Worm (Caenorhabditis elegans): ENCODE results near the gene dct-12.

DNA sequence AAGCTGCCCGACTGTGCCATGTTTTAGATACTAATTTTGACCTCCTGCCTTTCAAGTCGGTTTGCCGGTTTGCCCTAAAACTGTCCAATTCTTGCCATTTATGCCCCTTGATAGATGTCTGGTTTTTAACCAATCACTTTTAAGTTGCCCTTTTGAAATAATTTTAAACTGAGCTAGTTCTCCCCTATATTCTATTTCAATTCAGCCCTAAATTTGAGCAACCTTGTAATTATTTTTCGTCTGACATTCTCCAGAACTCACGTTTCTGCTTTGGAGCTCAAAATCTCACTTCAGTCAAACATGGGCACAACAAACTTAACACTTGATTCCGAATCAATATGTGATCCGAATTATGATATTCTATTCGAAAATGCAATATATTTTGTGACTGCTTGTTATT, 41.1 kb upstream of the dct-12 start, which contains the start of gene srg-17:
- no peak for TF ChIP-seq ama-1 (optimal IDR thresholded peaks at IDR 0.05)
- no peak for TF ChIP-seq aly-1 (tag; optimal IDR thresholded peaks at IDR 0.05)
- TF ChIP-seq flt-1 (GFP tag; IDR thresholded peaks at IDR 0.05), result no peak
- TF ChIP-seq hnd-1 (tag; optimal IDR thresholded peaks at IDR 0.05), result no peak
- no peak for TF ChIP-seq tra-4 (tag; optimal IDR thresholded peaks at IDR 0.05)
- TF ChIP-seq hmg-4 (GFP tag; optimal IDR thresholded peaks at IDR 0.05), result no peak
- no peak for TF ChIP-seq pes-1 (GFP tag; IDR thresholded peaks at IDR 0.05)
- no peak for TF ChIP-seq tbx-37 (GFP tag; conservative IDR thresholded peaks at IDR 0.05)
- TF ChIP-seq F13C5.2 (tag; optimal IDR thresholded peaks at IDR 0.05), result no peak
- no peak for TF ChIP-seq ets-7 (tag; optimal IDR thresholded peaks at IDR 0.05)
- no peak for TF ChIP-seq tbx-11 (GFP tag; IDR thresholded peaks at IDR 0.05)
- TF ChIP-seq scrt-1 (GFP tag; IDR thresholded peaks at IDR 0.05), result no peak
